Worm (Caenorhabditis elegans): ENCODE measurements around the gene Y53G8AL.3.

DNA sequence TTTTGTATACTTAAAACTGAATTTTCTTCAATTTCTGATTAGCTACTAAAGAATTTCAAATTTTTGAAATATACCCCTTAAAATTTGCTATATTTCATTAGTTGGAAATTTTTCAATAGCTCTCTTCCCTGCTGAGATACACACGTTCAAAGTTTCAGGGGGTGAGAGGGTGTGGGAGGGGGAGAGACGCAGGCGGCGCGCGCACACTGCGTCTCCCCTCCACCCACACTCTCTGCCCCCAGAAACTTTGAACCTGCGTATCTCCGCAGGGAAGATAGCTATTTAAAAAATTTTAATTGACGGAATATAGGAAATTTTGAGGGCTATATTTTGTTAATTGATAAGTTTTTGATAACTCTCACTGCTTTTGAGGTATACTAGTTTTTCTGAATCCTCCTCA, 30.2 kb downstream of the Y53G8AL.3 start:
- TF ChIP-seq blmp-1 (tag; optimal IDR thresholded peaks at IDR 0.05; ENCODE audit: insufficient read depth) = no peak
- TF ChIP-seq skn-1 (tag; optimal IDR thresholded peaks at IDR 0.05) = no peak
- TF ChIP-seq snpc-4 (tag; optimal IDR thresholded peaks at IDR 0.05) = no peak
